Worm (Caenorhabditis elegans) whole organism, young adult: ENCODE results near the gene F11E6.4.

Experiments used
- C06A6.2 ChIP-seq: fragments of 200-800 bp; sonication (Bioruptor generic); conservative IDR thresholded peaks from 2 replicates; pipeline ENCODE4 v1.3.6; 2022; ENCODE audit warnings: missing genetic modification characterization, missing compliant biosample characterization
- D2030.7 ChIP-seq: fragments of 200-800 bp; sonication (Bioruptor generic); IDR thresholded peaks from 2 replicates; pipeline ENCODE4 v1.3.6; 2022; ENCODE audit warnings: missing genetic modification reagents, missing genetic modification characterization, missing compliant biosample characterization
- F57A8.1 ChIP-seq: fragments of 200-800 bp; sonication (Bioruptor generic); optimal IDR thresholded peaks from 2 replicates; lab custom pipeline; 2018; ENCODE audit warnings: mild to moderate bottlenecking, missing genetic modification characterization, moderate library complexity, missing compliant biosample characterization
- Y53G8AR.9 ChIP-seq: fragments of 200-800 bp; sonication (Bioruptor generic); conservative IDR thresholded peaks from 2 replicates; pipeline ENCODE4 v1.3.6; 2022; ENCODE audit warnings: missing genetic modification reagents, missing genetic modification characterization, missing compliant biosample characterization
- Y67H2A.10 ChIP-seq: fragments of 200-800 bp; sonication (Bioruptor generic); conservative IDR thresholded peaks from 2 replicates; pipeline ENCODE4 v1.3.6; 2022; ENCODE audit warnings: missing genetic modification reagents, missing genetic modification characterization, missing compliant biosample characterization
- Y79H2A.3 ChIP-seq: fragments of 200-800 bp; sonication (Bioruptor generic); conservative IDR thresholded peaks from 2 replicates; pipeline ENCODE4 v1.3.6; 2022; ENCODE audit warnings: missing genetic modification reagents, missing genetic modification characterization, missing compliant biosample characterization
- akir-1 ChIP-seq: fragments of 200-800 bp; sonication (Bioruptor generic); optimal IDR thresholded peaks from 2 replicates; lab custom pipeline; 2018; ENCODE audit warnings: mild to moderate bottlenecking, missing genetic modification characterization, moderate library complexity, missing compliant biosample characterization
- ama-1 ChIP-seq, 3 experiments: fragments of 150-350 bp in 1 of 3; sonication (generic microtip) in 2 of 3; optimal IDR thresholded peaks; 2 replicates each; lab custom pipeline; 2014 to 2018; ENCODE audit warnings: missing biosample characterization in 2 of 3, missing genetic modification characterization in 2 of 3, missing genetic modification reagents in 2 of 3
- atf-7 ChIP-seq: sonication (generic microtip); optimal IDR thresholded peaks from 2 replicates; lab custom pipeline; 2017; ENCODE audit warnings: mild to moderate bottlenecking, missing genetic modification characterization, missing compliant biosample characterization
- athp-1 ChIP-seq: sonication (generic microtip); optimal IDR thresholded peaks from 2 replicates; lab custom pipeline; 2017; ENCODE audit warnings: mild to moderate bottlenecking, missing genetic modification characterization, missing compliant biosample characterization
- attf-5 ChIP-seq: fragments of 200-800 bp; sonication (Bioruptor generic); optimal IDR thresholded peaks from 2 replicates; lab custom pipeline; 2018; ENCODE audit warnings: mild to moderate bottlenecking, missing genetic modification characterization, missing compliant biosample characterization
- bed-2 ChIP-seq: fragments of 200-800 bp; sonication (Bioruptor generic); IDR thresholded peaks from 2 replicates; pipeline ENCODE4 v1.3.6; 2022; ENCODE audit warnings: missing genetic modification reagents, missing genetic modification characterization, missing compliant biosample characterization
- cebp-1 ChIP-seq, 2 experiments: fragments of 200-800 bp in 1 of 2; sonication (Bioruptor generic) in 1 of 2; sonication (generic microtip) in 1 of 2; IDR thresholded peaks in 1 of 2; optimal IDR thresholded peaks in 1 of 2; 2 replicates each; pipeline versions ENCODE4 v1.3.6 to Lab custom; 2017 to 2022; ENCODE audit warnings: missing compliant biosample characterization in 2 of 2, missing genetic modification characterization in 2 of 2, mild to moderate bottlenecking in 1 of 2, missing genetic modification reagents in 1 of 2, moderate library complexity in 1 of 2
- efl-1 ChIP-seq: fragments of 150-350 bp; optimal IDR thresholded peaks from 2 replicates; lab custom pipeline; 2014; ENCODE audit warnings: missing biosample characterization, missing genetic modification reagents, missing genetic modification characterization
- gei-17 ChIP-seq: fragments of 200-800 bp; sonication (Bioruptor generic); optimal IDR thresholded peaks from 2 replicates; lab custom pipeline; 2018; ENCODE audit warnings: mild to moderate bottlenecking, missing genetic modification characterization, missing compliant biosample characterization
- hlh-12 ChIP-seq: sonication (generic microtip); optimal IDR thresholded peaks from 2 replicates; lab custom pipeline; 2016; ENCODE audit warnings: missing genetic modification characterization, missing compliant biosample characterization
- let-526 ChIP-seq: fragments of 200-800 bp; sonication (Bioruptor generic); IDR thresholded peaks from 2 replicates; pipeline ENCODE4 v1.3.6; 2022; ENCODE audit warnings: missing genetic modification reagents, missing genetic modification characterization, missing compliant biosample characterization
- let-607 ChIP-seq, 2 experiments: fragments of 200-800 bp in 1 of 2; sonication (Bioruptor generic) in 1 of 2; sonication (generic microtip) in 1 of 2; optimal IDR thresholded peaks; 2 replicates each; lab custom pipeline; 2016 to 2018; ENCODE audit warnings: mild to moderate bottlenecking in 2 of 2, missing compliant biosample characterization in 2 of 2, missing genetic modification characterization in 2 of 2, moderate library complexity in 2 of 2, missing genotype in 1 of 2
- lin-40 ChIP-seq: sonication (generic microtip); optimal IDR thresholded peaks from 2 replicates; lab custom pipeline; 2016; ENCODE audit warnings: missing genetic modification characterization, mild to moderate bottlenecking, missing compliant biosample characterization, missing genotype, missing genetic modification reagents
- lin-54 ChIP-seq: fragments of 200-800 bp; sonication (Bioruptor generic); optimal IDR thresholded peaks from 2 replicates; lab custom pipeline; 2018; ENCODE audit warnings: mild to moderate bottlenecking, missing genetic modification characterization, missing compliant biosample characterization
- lir-1 ChIP-seq: fragments of 200-800 bp; sonication (Bioruptor generic); conservative IDR thresholded peaks from 2 replicates; pipeline ENCODE4 v1.3.6; 2022; ENCODE audit warnings: missing genetic modification reagents, missing genetic modification characterization, missing compliant biosample characterization
- lsy-27 ChIP-seq: sonication (generic microtip); optimal IDR thresholded peaks from 2 replicates; lab custom pipeline; 2017; ENCODE audit warnings: missing genetic modification characterization, mild to moderate bottlenecking, missing compliant biosample characterization, antibody characterized with exemption, missing genotype, borderline replicate concordance; ENCODE audit not compliant: insufficient read depth
- madf-3 ChIP-seq: fragments of 200-800 bp; sonication (Bioruptor generic); IDR thresholded peaks from 2 replicates; pipeline ENCODE4 v1.3.6; 2022; ENCODE audit warnings: missing genetic modification reagents, missing genetic modification characterization, missing compliant biosample characterization
- madf-8 ChIP-seq: fragments of 200-800 bp; sonication (Bioruptor generic); conservative IDR thresholded peaks from 2 replicates; pipeline ENCODE4 v1.3.6; 2022; ENCODE audit warnings: missing genetic modification reagents, missing genetic modification characterization, missing compliant biosample characterization
- nfyb-1 ChIP-seq: fragments of 200-800 bp; sonication (Bioruptor generic); IDR thresholded peaks from 2 replicates; pipeline ENCODE4 v1.3.6; 2022; ENCODE audit warnings: missing genetic modification reagents, missing genetic modification characterization, missing compliant biosample characterization
- nhr-120 ChIP-seq: fragments of 200-800 bp; sonication (Bioruptor generic); IDR thresholded peaks from 2 replicates; pipeline ENCODE4 v1.3.6; 2022; ENCODE audit warnings: missing genetic modification characterization, missing compliant biosample characterization
- pha-4 ChIP-seq: fragments of 150-350 bp; sonication (generic microtip); optimal IDR thresholded peaks from 2 replicates; lab custom pipeline; 2014; ENCODE audit warnings: missing biosample characterization, missing genetic modification reagents, missing genetic modification characterization
- snpc-1.1 ChIP-seq: sonication (generic microtip); optimal IDR thresholded peaks from 2 replicates; lab custom pipeline; 2017; ENCODE audit warnings: missing genetic modification characterization, mild to moderate bottlenecking, missing compliant biosample characterization, antibody characterized with exemption, moderate library complexity, missing genotype, missing genetic modification reagents; ENCODE audit not compliant: insufficient read depth
- snpc-3.4 ChIP-seq: sonication (generic microtip); optimal IDR thresholded peaks from 2 replicates; lab custom pipeline; 2017; ENCODE audit warnings: missing genetic modification characterization, mild to moderate bottlenecking, missing compliant biosample characterization, antibody characterized with exemption, moderate library complexity, missing genotype, missing genetic modification reagents
- snpc-4 ChIP-seq, 5 experiments: fragments of 150-350 bp in 1 of 5; sonication (generic microtip) in 4 of 5; optimal IDR thresholded peaks; 2 replicates each; lab custom pipeline; 2014 to 2018; ENCODE audit warnings: missing genetic modification characterization in 5 of 5, missing biosample characterization in 3 of 5, antibody characterized with exemption in 2 of 5, mild to moderate bottlenecking in 2 of 5, missing compliant biosample characterization in 2 of 5, missing genotype in 2 of 5, moderate library complexity in 2 of 5, missing genetic modification reagents in 1 of 5
- somi-1 ChIP-seq: fragments of 200-800 bp; sonication (Bioruptor generic); optimal IDR thresholded peaks from 2 replicates; lab custom pipeline; 2018; ENCODE audit warnings: mild to moderate bottlenecking, missing genetic modification characterization, missing compliant biosample characterization
- tbx-9 ChIP-seq: sonication (generic microtip); optimal IDR thresholded peaks from 2 replicates; lab custom pipeline; 2016; ENCODE audit warnings: borderline replicate concordance, missing genetic modification characterization, inconsistent platforms, missing compliant biosample characterization
- ztf-26 ChIP-seq: sonication (generic microtip); optimal IDR thresholded peaks from 2 replicates; lab custom pipeline; 2017; ENCODE audit warnings: missing genetic modification characterization, missing compliant biosample characterization

F11E6.4 gene

DNA sequence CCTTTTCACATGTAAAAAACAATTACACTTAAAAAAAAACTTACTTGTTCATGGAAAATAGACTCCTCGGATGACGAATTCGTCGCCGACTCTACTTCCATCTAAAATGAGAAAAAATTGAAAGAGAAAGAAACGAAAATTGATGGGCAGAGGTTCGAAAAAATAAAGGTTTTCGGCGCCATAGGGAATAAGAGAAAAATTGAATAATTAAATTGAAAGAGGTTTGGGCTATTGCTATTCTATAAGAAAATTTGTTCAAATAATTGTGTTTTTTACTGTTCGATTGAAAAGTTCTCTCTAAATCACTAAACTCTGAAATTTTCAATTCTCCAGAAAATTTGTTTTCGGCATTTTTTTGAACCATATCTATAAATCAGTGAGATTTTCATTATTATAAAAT lies 13.1 kb upstream of the F11E6.4 start, which contains the start of gene rabr-2 (continued):
- no peak for TF ChIP-seq cebp-1 (GFP tag; IDR thresholded peaks at IDR 0.05; lab: Robert Waterston, UW)
- TF ChIP-seq cebp-1 (tag; optimal IDR thresholded peaks at IDR 0.05; lab: Kevin White, UChicago), result no peak
- TF ChIP-seq lir-1 (GFP tag; lab: Robert Waterston, UW), result no peak
- TF ChIP-seq, all 124 proteins: peak for 0

DNA sequence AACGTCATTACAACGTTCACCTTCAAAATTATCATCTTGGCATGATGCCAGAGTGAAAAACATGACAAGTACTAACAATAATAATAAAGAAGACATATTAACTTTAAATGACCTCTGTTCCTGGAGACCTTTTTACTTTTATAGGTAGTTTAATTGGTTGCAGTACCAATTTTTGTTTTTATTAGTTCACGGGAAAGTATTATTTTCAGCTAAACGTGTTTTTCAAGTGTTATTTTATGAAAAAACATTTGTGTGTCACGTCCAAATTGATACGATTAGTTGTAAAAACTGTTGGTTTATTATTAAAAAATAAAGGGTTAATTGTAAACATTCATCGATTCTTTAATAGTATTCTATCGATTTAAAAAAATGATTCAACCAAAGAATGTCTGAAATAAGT lies 5.6 kb upstream of the F11E6.4 start, which contains the start of gene grl-24:
TSS of gene grl-24 (minus strand) at position 101 of the 400 bp plus-strand sequence.
- TF ChIP-seq bed-2 (no peak), C06A6.2 (GFP tag; lab: Robert Waterston, UW) (no peak), atf-7 (tag; lab: Kevin White, UChicago) (no peak), Y53G8AR.9 (GFP tag; lab: Robert Waterston, UW) (no peak), F57A8.1 (no peak), nhr-120 (GFP tag; lab: Robert Waterston, UW) (no peak), hlh-12 (tag; lab: Kevin White, UChicago) (no peak), snpc-4 (GFP tag; optimal IDR thresholded peaks at IDR 0.05; lab: Kevin White, UChicago) (no peak), snpc-4 (tag; optimal IDR thresholded peaks at IDR 0.05; lab: Kevin White, UChicago) (no peak), madf-8 (GFP tag; lab: Robert Waterston, UW) (no peak), pha-4 (tag; lab: Kevin White, UChicago) (no peak), efl-1 (GFP tag; lab: Kevin White, UChicago) (no peak), D2030.7 (no peak), attf-5 (GFP tag; lab: Kevin White, UChicago) (no peak), lin-40 (tag; lab: Kevin White, UChicago) (no peak), snpc-3.4 (no peak), akir-1 (GFP tag; lab: Kevin White, UChicago) (no peak), ama-1 (optimal IDR thresholded peaks at IDR 0.05; lab: Kevin White, UChicago) (no peak), ama-1 (GFP tag; optimal IDR thresholded peaks at IDR 0.05; lab: Kevin White, UChicago) (no peak), gei-17 (no peak), snpc-1.1 (no peak), let-607 (tag; optimal IDR thresholded peaks at IDR 0.05; lab: Kevin White, UChicago) (no peak)

DNA sequence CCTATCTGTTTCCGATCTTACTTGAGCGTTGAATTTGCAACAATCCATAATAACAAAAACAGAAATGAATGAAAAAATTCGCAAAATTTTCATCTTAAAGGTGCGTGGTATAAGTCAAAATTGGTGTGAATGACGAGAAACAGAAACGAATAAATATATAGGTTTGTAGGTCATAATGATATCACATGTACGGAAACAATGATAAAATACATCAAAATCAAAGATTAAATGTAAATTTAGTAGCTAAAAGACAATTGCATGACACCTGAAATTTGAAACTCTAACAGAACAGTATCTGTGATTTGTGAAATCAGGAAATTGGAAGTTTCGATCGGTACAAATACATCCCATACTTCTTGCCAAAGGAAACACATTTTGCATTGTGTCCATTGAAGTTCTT lies 5.1 kb upstream of the F11E6.4 start, which contains the start of gene F11E6.9:
TSS of gene F11E6.9 (minus strand) at position 101 of the 400 bp plus-strand sequence.
- TF ChIP-seq madf-3 (GFP tag; lab: Robert Waterston, UW) (no peak), lin-40 (tag; lab: Kevin White, UChicago) (no peak), ama-1 (optimal IDR thresholded peaks at IDR 0.05; lab: Kevin White, UChicago) (no peak), ama-1 (GFP tag; optimal IDR thresholded peaks at IDR 0.05; lab: Kevin White, UChicago) (no peak), lsy-27 (no peak), Y67H2A.10 (no peak), attf-5 (GFP tag; lab: Kevin White, UChicago) (no peak), Y79H2A.3 (GFP tag; lab: Robert Waterston, UW) (no peak), tbx-9 (tag; lab: Kevin White, UChicago) (no peak), lin-54 (GFP tag; lab: Kevin White, UChicago) (no peak), athp-1 (tag; lab: Kevin White, UChicago) (no peak), pha-4 (tag; lab: Kevin White, UChicago) (no peak)
- TF ChIP-seq, all 124 proteins: peak for 0

DNA sequence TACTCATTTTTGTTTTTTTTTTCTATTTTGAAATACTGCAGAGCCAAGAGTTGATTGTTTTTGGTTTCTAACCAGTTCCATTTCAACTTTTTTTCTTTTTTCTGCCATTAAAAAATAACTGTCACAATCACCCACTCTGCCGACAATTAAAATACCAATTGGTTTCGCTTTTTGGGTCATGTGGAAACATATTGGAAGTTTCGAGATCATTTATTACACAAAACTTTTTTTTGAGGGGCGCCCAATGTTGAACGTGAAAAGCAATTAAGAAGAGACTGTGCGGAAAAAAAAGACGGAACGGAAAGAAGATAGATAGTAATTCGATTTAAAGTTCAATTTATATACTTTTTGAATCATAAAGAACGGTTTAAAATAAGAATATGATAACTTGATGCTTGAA lies 3.9 kb upstream of the F11E6.4 start:
- TF ChIP-seq somi-1 (GFP tag; lab: Kevin White, UChicago) (peak; percentile 33), lin-40 (tag; lab: Kevin White, UChicago) (peak; percentile 76), nfyb-1 (GFP tag; lab: Robert Waterston, UW) (0 out of 2 replicates have a peak, but pooled peaks have one; percentile 44), let-526 (no peak), ztf-26 (tag; lab: Kevin White, UChicago) (peak; percentile 43)
- TF ChIP-seq, all 124 proteins: peak for 4
